Worm (Caenorhabditis elegans) whole organism, dauer: Measurements from ENCODE around the gene F32D8.11.

Experiments
- unc-62 ChIP-seq: sonication (generic microtip); optimal IDR thresholded peaks from 2 replicates; lab custom pipeline; 2017; ENCODE audit warnings: missing biosample characterization, missing genetic modification reagents, missing genetic modification characterization

Gene F32D8.11

DNA sequence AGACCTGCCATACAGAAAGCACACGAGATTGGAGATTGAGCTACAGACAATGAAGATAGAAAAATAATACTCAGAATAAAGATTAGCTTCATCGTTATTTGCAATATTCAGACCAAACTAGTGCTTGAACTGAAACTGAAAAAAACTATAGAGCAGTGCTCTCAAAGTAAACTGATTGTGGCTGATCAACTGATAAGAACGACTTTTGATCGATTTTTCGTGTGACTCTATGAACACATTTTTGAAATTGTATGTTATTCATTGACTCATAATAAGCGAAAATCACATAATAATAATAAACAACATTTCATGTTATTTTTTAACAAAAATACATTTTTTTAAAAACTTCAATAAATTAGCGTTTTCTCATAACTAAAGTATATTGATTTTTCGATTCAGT is 12.2 kb upstream of the F32D8.11 start, which contains the start of gene spp-16:
spp-16 (minus strand) TSS at position 179 of the 400 bp plus-strand sequence.
- TF ChIP-seq unc-62 (GFP tag; lab: Kevin White, UChicago): no peak

DNA sequence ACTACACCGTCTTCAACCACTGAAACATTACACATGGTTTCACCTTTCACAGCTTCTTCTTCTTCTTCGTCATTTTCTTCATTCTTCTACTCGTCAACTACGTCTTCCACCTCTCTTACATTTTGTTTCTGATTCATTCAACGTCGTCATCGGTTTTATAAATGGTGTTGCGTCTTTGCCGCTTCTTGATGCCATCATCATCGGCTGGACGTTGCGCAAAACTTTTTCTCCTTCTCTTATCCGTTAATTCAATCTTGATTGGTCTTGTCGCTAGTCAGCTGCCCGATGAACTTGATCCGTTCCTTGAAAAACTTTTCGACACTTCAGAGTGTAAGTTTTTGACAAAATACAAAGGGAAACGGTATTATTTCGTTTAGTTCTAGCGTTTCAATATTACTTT is 9.7 kb upstream of the F32D8.11 start:
- TF ChIP-seq unc-62 (GFP tag; lab: Kevin White, UChicago): no peak

DNA sequence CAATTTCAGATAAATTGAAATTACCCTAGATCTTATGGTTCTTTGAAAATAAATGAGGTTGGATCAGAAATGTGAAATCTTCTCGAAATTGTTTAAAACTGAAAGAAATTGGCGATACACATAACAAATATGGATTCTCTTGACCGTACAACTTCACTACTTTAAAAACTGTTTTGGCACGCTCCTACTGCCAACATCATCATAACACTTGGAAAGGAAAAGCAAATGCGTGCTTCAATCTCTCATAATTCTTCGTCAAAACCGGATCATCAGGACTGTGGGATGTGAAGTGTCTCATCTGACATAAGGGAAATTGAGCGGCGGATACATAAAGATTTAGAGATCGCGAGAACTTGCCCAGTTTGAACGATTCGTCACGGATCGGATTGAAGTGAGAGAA is 9.2 kb upstream of the F32D8.11 start, which contains the start of gene F32D8.7:
F32D8.7 (plus strand) TSS at position 329 of the 400 bp plus-strand sequence.
- no peak for TF ChIP-seq unc-62 (GFP tag; lab: Kevin White, UChicago)

DNA sequence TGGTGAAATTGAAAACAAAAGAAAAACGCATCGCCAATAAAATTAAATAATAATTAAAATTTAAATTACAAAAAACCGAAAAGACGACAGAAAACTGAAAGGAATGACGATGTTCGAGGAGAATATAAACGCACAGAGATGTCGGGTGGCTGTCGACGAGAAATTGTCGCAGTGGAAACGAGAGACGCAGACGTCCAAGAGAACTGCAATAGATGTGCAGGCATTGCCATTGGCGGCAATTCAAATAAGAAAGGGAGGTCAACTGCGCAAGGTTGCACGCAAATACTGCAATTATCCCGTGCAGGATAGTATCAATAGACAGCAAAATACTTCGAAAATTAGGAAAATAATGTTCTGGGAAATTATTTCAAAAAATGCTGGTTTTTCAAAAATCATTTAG is 8.2 kb upstream of the F32D8.11 start:
- TF ChIP-seq unc-62 (GFP tag; lab: Kevin White, UChicago): no peak

DNA sequence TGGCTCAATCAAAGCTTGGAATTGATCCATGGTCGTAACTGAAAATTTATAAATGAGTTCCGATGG is 8.0 kb upstream of the F32D8.11 start, which contains the start of gene sec-61.G:
sec-61.G (minus strand) TSS at position 38 of the 66 bp plus-strand sequence.
- no peak for TF ChIP-seq unc-62 (GFP tag; lab: Kevin White, UChicago)

DNA sequence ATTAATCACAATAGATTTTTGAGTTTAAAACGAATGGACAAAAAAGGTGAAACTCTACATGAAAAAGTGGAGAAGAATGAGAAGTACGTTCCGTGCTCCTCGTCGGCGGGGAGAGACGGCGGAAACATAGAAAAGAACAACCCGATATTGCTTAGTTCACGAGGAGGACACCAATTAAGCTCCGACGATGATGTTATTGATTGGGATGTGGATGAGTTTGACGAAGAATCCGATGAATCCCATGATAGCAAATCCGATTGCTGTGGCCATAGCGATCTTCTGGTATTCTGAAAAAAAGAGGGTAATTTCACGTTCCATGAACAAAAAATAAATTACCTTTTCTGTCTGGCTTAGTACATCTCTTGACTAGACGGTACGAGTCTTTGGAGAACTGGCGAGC is 7.8 kb upstream of the F32D8.11 start:
- no peak for TF ChIP-seq unc-62 (GFP tag; lab: Kevin White, UChicago)

DNA sequence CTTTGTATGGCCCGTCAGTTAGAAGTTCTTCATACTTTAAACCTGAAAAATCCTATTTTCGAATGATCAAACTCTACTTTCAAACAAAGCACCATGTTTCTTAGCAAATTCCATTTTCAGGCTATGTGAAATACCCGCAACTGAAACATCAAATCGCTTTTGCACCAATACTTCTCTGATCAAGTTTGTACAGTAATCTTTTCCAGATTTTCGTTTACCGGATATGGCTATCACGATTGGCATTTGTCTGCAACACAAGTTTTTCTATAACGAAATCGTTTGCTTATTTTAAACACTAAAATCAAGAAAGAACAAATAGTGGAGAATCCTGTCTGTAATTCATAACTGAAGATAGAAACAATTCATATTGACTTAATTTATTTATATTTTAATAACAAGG is 7.4 kb upstream of the F32D8.11 start, which contains the start of gene F32D8.13:
F32D8.13 (minus strand) TSS at position 249 of the 400 bp plus-strand sequence.
- TF ChIP-seq unc-62 (GFP tag; lab: Kevin White, UChicago): no peak

DNA sequence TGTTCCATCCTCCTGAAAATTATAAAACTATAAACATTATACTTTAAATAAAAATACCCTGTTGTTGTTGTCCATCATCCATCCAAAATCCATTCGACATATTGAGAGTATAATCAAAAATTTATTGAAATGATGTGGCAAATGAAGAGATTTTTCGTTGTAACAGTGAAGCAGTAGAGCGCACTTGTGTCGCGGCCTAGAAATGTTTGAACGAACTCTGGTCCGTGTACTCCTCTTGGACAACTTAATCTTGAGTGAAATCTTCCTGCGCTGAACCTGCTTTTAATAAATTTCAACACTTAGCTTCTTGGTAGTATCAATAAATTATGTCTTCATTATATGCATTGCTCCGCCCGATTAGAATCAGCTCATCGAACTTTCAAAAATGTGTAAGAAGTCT is 5.7 kb upstream of the F32D8.11 start, which contains the start of the genes F32D8.14 and F32D8.5:
F32D8.14 (minus strand) TSS at position 188 of the 400 bp plus-strand sequence.
F32D8.5 (plus strand) TSS at position 200 of the 400 bp plus-strand sequence.
- no peak for TF ChIP-seq unc-62 (GFP tag; lab: Kevin White, UChicago)

DNA sequence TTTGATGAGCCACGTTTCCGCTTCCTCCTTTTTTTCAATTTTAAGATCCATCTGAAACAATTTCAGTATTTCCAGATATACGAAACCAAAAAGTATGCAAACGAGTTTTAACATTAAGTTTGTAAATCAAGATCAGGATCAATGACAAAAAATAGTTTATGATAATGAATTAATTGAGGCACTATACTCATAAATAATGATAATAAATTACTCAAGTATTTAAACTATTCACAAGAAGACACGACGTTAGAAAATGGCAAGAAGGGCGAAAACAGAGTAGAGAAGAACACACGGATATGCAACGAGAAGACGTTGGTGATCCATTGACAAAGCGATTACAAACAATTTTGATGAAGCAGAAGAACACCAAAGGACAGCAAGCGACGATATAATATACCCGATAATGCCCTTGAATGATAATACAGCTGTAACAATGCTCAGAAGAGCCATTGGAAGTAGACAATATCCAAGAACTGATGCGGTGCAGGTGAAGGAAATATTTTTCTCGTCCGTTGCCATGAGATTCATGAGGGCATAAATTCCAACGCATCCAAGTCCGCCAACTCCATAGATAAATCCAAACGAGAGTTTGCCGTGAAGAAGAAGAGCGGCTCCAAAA is 4.7 kb upstream of the F32D8.11 start, which contains the start of gene F32D8.4:
F32D8.4 (minus strand) TSS at position 51 of the 619 bp plus-strand sequence.
- no peak for TF ChIP-seq unc-62 (GFP tag; lab: Kevin White, UChicago)

DNA sequence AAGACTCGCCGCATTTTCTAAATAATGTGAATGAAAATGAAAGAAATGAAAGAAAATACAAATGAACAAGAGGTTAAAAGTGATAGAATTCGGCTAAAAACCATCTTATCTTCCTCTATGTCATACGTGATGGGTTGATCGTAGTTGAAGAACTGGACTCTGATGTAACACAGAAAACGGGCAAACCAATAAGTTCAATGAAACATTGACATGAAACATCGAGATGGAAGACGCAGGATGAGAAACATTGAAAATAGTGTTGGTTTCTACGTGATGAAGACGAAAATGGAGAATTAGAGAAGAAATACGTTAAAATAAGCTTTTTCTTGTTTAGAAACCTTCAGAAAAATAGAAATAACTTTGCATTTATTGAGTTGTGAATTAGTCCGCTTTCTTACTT is 2.0 kb upstream of the F32D8.11 start, which contains the start of gene F32D8.12:
F32D8.12 (minus strand) TSS at position 48 of the 400 bp plus-strand sequence.
- TF ChIP-seq unc-62 (GFP tag; lab: Kevin White, UChicago): no peak

DNA sequence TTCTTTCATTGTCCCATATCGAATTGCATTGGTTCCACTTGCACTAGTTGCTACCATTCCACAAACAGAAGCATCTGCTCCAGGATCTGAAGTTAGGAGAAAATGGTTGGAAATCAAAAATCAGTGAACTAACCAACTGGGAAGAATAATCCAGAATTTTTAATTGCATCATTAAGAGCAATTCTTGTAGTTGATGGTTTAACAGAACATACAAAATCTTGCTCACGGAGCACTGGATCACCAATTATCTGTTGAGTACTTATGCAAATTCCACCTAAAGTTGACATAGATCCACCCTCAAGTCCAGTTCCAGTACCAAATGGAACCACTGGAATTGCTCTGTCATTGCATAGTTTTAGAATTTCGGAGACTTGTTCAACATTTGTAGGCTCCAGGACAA is 838 bp upstream of the F32D8.11 start:
- TF ChIP-seq unc-62 (GFP tag; lab: Kevin White, UChicago): no peak

DNA sequence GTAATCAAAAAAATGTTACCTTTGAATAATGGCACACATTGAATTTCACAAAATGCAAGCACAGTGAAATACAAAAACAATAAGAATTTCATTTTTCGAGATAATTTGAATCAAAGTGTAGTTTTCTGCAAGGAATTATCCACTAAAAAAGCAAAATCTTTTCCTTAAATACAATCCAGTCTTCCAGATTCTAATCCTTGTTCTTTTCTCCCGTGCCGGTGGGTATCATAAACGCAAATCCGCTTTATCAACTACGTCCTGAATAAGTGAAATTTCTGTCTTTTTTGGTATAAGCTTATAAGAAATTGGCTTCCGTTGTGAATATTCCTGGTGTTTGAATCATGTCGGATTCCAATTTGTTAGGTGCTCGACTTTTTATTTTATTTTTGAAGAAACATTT is 783 bp downstream of the F32D8.11 start:
- TF ChIP-seq unc-62 (GFP tag; lab: Kevin White, UChicago): no peak

DNA sequence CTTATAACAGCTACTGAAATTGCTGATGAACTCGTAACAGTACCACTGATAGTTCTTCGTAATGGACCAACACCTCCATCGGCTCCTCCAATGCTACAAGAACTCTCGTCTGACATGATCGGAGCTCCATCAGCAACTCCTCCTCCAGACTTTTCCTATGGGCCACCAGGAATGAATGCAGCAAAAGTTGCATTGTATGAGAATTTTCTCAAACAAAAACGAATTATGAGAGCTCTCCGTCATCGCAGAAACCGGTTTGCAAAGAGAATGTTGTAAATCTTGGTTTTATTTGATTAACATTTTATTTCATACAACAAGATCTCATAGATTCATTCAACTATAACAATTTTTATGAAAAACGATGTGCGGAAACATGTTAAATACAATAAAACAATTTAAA is 1.4 kb downstream of the F32D8.11 start:
- no peak for TF ChIP-seq unc-62 (GFP tag; lab: Kevin White, UChicago)

DNA sequence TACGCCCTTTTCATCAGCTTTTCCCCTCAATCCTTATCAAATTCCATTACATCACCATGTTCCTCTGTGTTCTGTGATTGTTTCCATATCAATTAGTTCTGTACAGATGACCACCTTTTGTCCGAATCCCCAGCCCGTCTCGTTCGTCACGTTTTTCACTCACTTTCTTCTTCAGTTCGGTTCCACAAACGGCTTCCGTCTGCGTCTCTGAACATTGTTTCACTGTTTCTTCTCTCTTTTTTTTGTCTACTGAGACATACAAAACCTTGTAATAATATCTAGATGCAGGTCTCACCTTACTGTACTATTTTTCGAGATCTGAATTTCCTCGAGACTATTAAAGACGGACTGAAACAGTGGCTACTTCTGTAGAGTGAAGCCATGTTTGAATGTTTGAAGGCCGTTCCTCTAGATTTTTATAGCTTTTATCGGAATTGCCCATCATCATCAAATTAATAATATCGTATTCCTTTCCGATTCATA is 2.5 kb downstream of the F32D8.11 start, which contains the start of gene F32D8.3:
F32D8.3 (plus strand) TSS at position 433 of the 483 bp plus-strand sequence.
- TF ChIP-seq unc-62 (GFP tag; lab: Kevin White, UChicago): no peak

DNA sequence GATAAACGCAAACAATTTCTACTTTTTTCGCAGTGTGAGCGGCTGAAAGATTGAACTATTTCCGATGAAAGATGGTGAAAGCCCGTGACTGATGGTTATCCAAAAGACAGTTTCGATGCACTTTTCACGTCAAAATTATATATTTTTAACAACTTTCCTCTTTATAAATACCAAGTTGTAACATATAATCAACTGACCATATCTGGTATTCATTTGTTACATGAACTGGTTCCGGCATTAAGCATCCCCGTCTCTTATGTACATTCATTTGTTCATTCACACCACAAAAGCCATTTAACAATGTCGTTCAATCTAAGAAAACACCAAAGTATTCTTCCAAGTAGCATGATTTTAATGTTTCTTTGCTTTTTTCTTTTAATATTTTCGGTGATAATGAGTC is 5.5 kb downstream of the F32D8.11 start, which contains the start of gene F32D8.2:
F32D8.2 (plus strand) TSS at position 301 of the 400 bp plus-strand sequence.
- TF ChIP-seq unc-62 (GFP tag; lab: Kevin White, UChicago): no peak

DNA sequence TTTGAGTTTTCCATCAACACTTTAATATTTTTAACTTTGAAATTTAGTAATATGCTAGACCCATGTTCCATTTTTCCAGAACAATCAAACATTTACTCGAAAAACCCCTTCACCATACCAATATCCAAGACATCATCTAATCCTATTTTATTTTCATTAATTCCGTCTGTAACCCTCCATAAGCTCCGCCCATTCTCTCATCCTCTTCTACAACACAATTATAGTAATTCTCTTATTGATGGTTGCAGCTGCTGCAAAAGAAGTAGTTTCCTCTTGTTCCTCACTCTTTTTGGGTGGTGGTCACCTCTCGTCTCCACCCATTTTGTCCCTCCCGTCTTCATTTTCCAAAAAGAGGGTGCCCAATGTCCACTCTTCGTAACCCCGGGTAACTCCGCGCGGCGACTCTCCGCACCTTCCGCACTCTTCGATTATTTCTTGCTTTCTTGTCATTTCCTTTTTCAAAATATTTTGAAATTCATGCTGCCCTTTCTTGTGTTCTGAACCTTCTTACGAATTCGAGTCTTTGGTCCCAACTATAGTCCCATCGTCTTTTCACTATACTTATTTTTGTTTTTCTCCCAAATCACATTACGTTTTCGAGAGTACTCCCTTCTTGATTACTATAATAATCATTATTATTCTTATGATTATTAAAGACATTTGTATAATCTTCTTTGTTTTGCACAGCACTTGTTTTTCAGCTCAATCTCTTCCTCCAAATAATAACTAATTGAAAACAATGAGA is 8.6 kb downstream of the F32D8.11 start, which contains the start of gene F32D8.1:
F32D8.1 (plus strand) TSS at position 695 of the 745 bp plus-strand sequence.
- TF ChIP-seq unc-62 (GFP tag; lab: Kevin White, UChicago): no peak
